Worm (Caenorhabditis elegans): ENCODE measurements around the gene str-146.

Gene str-146

DNA sequence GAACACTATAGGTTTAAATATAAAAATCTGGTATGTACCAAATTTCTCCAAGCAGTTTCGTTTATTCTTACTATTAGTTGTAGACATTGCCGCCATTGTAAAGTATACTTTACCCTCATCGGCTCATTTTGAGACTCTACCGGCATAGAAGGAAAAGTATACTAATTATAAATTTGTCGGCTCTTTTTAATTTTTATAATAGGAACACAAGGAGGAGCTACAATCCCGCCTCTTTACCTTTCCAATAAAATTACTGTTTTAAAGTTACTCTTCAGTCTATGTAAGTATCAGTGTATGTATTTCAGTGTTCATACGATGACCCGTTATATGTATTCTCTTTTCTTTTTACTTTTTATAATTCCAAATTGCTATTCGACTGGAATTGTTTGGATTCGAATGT is 4.0 kb upstream of the str-146 start, which contains the start of gene sdz-23:
TSS of gene sdz-23 (plus strand) at position 301 of the 400 bp plus-strand sequence.
- TF ChIP-seq hmg-11 (tag; optimal IDR thresholded peaks at IDR 0.05): no peak
- no peak for TF ChIP-seq ceh-82 (tag; optimal IDR thresholded peaks at IDR 0.05)

- TF ChIP-seq hmg-11 (tag; optimal IDR thresholded peaks at IDR 0.05) (no peak), ztf-11 (tag; optimal IDR thresholded peaks at IDR 0.05) (no peak)
Measured at ce11 chrV:8098239-8098638, 3.0 kb upstream of the str-146 start, which contains the start of gene str-145. TSS of gene str-145 (minus strand) at chrV:8098339.

DNA sequence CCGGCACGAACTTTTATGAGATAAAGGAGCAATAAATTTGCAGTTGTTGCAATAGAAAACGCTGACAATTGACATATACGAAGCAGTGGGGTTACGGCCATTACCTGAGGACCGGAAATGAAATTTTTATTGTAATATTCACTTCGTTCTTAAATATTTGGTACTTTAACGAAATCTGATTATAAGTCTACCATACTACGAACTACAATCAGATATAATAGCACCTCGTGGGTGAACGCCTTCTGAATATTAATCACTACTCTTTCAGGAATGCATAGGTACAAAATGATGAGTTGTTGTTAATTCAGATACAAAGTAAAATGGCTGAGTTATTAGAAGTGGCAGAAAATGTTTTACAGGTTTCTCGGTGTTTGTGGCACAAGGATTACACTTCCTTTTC is 2.9 kb downstream of the str-146 start, which contains the start of gene str-129:
TSS of gene str-129 (minus strand) at position 101 of the 400 bp plus-strand sequence.
- TF ChIP-seq nhr-28 (tag; optimal IDR thresholded peaks at IDR 0.05) (no peak), elt-3 (tag; optimal IDR thresholded peaks at IDR 0.05) (no peak), nhr-23 (tag; optimal IDR thresholded peaks at IDR 0.05) (no peak), ceh-16 (tag; optimal IDR thresholded peaks at IDR 0.05) (no peak), jun-1 (tag; optimal IDR thresholded peaks at IDR 0.05) (no peak), nhr-43 (tag; optimal IDR thresholded peaks at IDR 0.05; ENCODE audit: poor library complexity, severe bottlenecking) (no peak), lin-39 (tag; optimal IDR thresholded peaks at IDR 0.05) (no peak), ZK546.5 (tag; optimal IDR thresholded peaks at IDR 0.05) (no peak), nhr-11 (tag; optimal IDR thresholded peaks at IDR 0.05) (no peak), pqm-1 (tag; optimal IDR thresholded peaks at IDR 0.05) (no peak), elt-2 (tag; optimal IDR thresholded peaks at IDR 0.05) (no peak), ztf-11 (tag; optimal IDR thresholded peaks at IDR 0.05) (no peak)

DNA sequence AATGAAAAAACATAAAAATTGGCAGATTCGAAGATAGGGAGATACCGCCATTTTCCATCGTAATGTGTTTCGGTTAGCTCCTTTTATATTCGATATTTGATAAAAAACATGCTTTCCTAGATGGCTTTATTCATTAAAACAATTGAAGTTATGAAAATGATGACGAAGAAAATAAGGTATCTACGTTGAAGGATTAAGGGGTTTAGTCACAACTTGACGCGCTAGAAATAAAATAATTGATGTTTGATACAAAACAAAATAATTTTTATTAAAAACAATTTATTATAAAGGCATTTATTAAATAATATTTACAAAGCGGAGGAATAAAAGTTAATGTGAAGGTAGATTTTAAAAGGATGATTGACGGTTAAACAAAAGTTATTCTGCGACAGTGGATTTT is 4.7 kb downstream of the str-146 start, which contains the start of gene str-130:
TSS of gene str-130 (minus strand) at position 101 of the 400 bp plus-strand sequence.
- TF ChIP-seq ceh-9 (tag; optimal IDR thresholded peaks at IDR 0.05) (no peak), nhr-28 (tag; optimal IDR thresholded peaks at IDR 0.05) (no peak), skn-1 (tag; optimal IDR thresholded peaks at IDR 0.05) (no peak), fos-1 (tag; optimal IDR thresholded peaks at IDR 0.05) (no peak), fkh-10 (GFP tag; optimal IDR thresholded peaks at IDR 0.05) (no peak), lin-39 (tag; optimal IDR thresholded peaks at IDR 0.05) (no peak), ceh-28 (tag; optimal IDR thresholded peaks at IDR 0.05) (no peak), ceh-82 (tag; optimal IDR thresholded peaks at IDR 0.05) (no peak), ztf-4 (tag; optimal IDR thresholded peaks at IDR 0.05) (no peak), aly-2 (tag; optimal IDR thresholded peaks at IDR 0.05) (no peak), unc-39 (tag; optimal IDR thresholded peaks at IDR 0.05) (no peak)

ce11 chrV:8085141-8085540 is 10.1 kb downstream of the str-146 start, which contains the start of gene C09H5.7:
TSS of gene C09H5.7 (minus strand) at chrV:8085241.
- TF ChIP-seq nhr-12 (tag; optimal IDR thresholded peaks at IDR 0.05) (no peak), ama-1 (optimal IDR thresholded peaks at IDR 0.05) (no peak), lin-39 (tag; optimal IDR thresholded peaks at IDR 0.05) (no peak), nhr-237 (tag; optimal IDR thresholded peaks at IDR 0.05) (no peak), ceh-9 (tag; optimal IDR thresholded peaks at IDR 0.05) (no peak), ceh-16 (tag; optimal IDR thresholded peaks at IDR 0.05) (no peak), ztf-4 (tag; optimal IDR thresholded peaks at IDR 0.05) (no peak), nhr-23 (tag; optimal IDR thresholded peaks at IDR 0.05) (no peak), pha-4 (tag; optimal IDR thresholded peaks at IDR 0.05) (no peak), nfya-1 (tag; optimal IDR thresholded peaks at IDR 0.05; ENCODE audit: insufficient read depth) (no peak)

- TF ChIP-seq pqm-1 (tag; optimal IDR thresholded peaks at IDR 0.05) (no peak), eor-1 (tag; optimal IDR thresholded peaks at IDR 0.05) (no peak), ztf-11 (tag; optimal IDR thresholded peaks at IDR 0.05) (no peak), nhr-12 (tag; optimal IDR thresholded peaks at IDR 0.05) (no peak), unc-62 (GFP tag; optimal IDR thresholded peaks at IDR 0.05) (no peak), elt-1 (tag; optimal IDR thresholded peaks at IDR 0.05) (no peak), egl-5 (tag; optimal IDR thresholded peaks at IDR 0.05) (no peak), fkh-10 (GFP tag; optimal IDR thresholded peaks at IDR 0.05) (no peak)
Measured at ce11 chrV:8081579-8081978, 13.7 kb downstream of the str-146 start, which contains the start of gene str-131. TSS of gene str-131 (minus strand) at chrV:8081679.

Data from whole organism, L3 larva.